Fruit fly (Drosophila melanogaster) whole organism, embryonic: ENCODE results near the gene CG33795.
A peak's percentile ranks its signal among the peaks of the same experiment; 100 is the strongest.

Experiments used
- Atf3 ChIP-seq: fragments of 200-800 bp; sonication (Bioruptor generic); optimal IDR thresholded peaks from 3 replicates; lab custom pipeline; 2016; ENCODE audit warnings: missing biosample characterization, missing genetic modification characterization
- BtbVII ChIP-seq: fragments of 200-800 bp; sonication (Bioruptor generic); optimal IDR thresholded peaks from 3 replicates; lab custom pipeline; 2017; ENCODE audit warnings: missing biosample characterization, mild to moderate bottlenecking, missing genetic modification characterization
- C15 ChIP-seq: fragments of 200-800 bp; sonication (Bioruptor generic); IDR thresholded peaks from 3 replicates; pipeline ENCODE4 v1.3.6; 2022; ENCODE audit warnings: missing biosample characterization, missing genetic modification characterization
- CG10654 ChIP-seq: fragments of 200-800 bp; sonication (Bioruptor generic); optimal IDR thresholded peaks from 2 replicates; lab custom pipeline; 2016; ENCODE audit warnings: missing biosample characterization, missing genetic modification characterization
- CG10959 ChIP-seq: fragments of 200-800 bp; sonication (Bioruptor generic); IDR thresholded peaks from 2 replicates; pipeline ENCODE4 v1.3.6; 2022; ENCODE audit warnings: missing biosample characterization, missing genetic modification characterization
- CG11398 ChIP-seq: fragments of 200-800 bp; sonication (Bioruptor generic); optimal IDR thresholded peaks from 2 replicates; lab custom pipeline; 2016; ENCODE audit warnings: missing biosample characterization, missing genetic modification characterization
- CG11695 ChIP-seq: fragments of 200-800 bp; sonication (Bioruptor generic); IDR thresholded peaks from 3 replicates; pipeline ENCODE4 v1.3.6; 2022; ENCODE audit warnings: missing biosample characterization, missing genetic modification characterization
- CG12299 ChIP-seq: fragments of 200-800 bp; sonication (Bioruptor generic); optimal IDR thresholded peaks from 2 replicates; lab custom pipeline; 2018; ENCODE audit warnings: missing biosample characterization, mild to moderate bottlenecking, missing genetic modification characterization
- CG12391 ChIP-seq: fragments of 200-800 bp; sonication (Bioruptor generic); optimal IDR thresholded peaks from 3 replicates; lab custom pipeline; 2018; ENCODE audit warnings: missing biosample characterization, mild to moderate bottlenecking, missing genetic modification characterization, moderate library complexity
- CG12659 ChIP-seq: fragments of 200-800 bp; sonication (Bioruptor generic); optimal IDR thresholded peaks from 3 replicates; lab custom pipeline; 2017; ENCODE audit warnings: mild to moderate bottlenecking, missing biosample characterization, missing genetic modification reagents, missing genetic modification characterization
- CG14050 ChIP-seq: fragments of 200-800 bp; sonication (Bioruptor generic); IDR thresholded peaks from 3 replicates; pipeline ENCODE4 v1.3.6; 2022; ENCODE audit warnings: missing biosample characterization, missing genetic modification characterization
- CG14710 ChIP-seq: fragments of 200-800 bp; sonication (Bioruptor generic); optimal IDR thresholded peaks from 3 replicates; lab custom pipeline; 2019; ENCODE audit warnings: missing biosample characterization, mild to moderate bottlenecking, missing genetic modification characterization, moderate library complexity
- CG15601 ChIP-seq: fragments of 200-800 bp; sonication (Bioruptor generic); optimal IDR thresholded peaks from 3 replicates; lab custom pipeline; 2019; ENCODE audit warnings: missing biosample characterization, mild to moderate bottlenecking, missing genetic modification characterization, moderate library complexity
- CG17361 ChIP-seq: fragments of 200-800 bp; sonication (Bioruptor generic); IDR thresholded peaks from 3 replicates; pipeline ENCODE4 v1.3.6; 2022; ENCODE audit warnings: missing biosample characterization, missing genetic modification characterization
- CG17829 ChIP-seq: fragments of 200-800 bp; optimal IDR thresholded peaks from 2 replicates; lab custom pipeline; 2019; ENCODE audit warnings: missing biosample characterization, mild to moderate bottlenecking, missing genetic modification characterization, moderate library complexity
- CG31365 ChIP-seq: fragments of 200-800 bp; sonication (Bioruptor generic); optimal IDR thresholded peaks from 2 replicates; lab custom pipeline; 2018; ENCODE audit warnings: missing biosample characterization, mild to moderate bottlenecking, missing genetic modification characterization
- CG31388 ChIP-seq: fragments of 200-800 bp; sonication (Bioruptor generic); optimal IDR thresholded peaks from 2 replicates; lab custom pipeline; 2016; ENCODE audit warnings: missing biosample characterization, missing genetic modification characterization
- CG34376 ChIP-seq: fragments of 200-800 bp; sonication (Bioruptor generic); optimal IDR thresholded peaks from 2 replicates; lab custom pipeline; 2018; ENCODE audit warnings: missing biosample characterization, mild to moderate bottlenecking, missing genetic modification characterization
- CG6765 ChIP-seq: fragments of 200-800 bp; sonication (Bioruptor generic); optimal IDR thresholded peaks from 3 replicates; lab custom pipeline; 2017; ENCODE audit warnings: missing biosample characterization, mild to moderate bottlenecking, missing genetic modification characterization
- CG6791 ChIP-seq: fragments of 200-800 bp; sonication (Bioruptor generic); IDR thresholded peaks from 3 replicates; pipeline ENCODE4 v1.3.6; 2022; ENCODE audit warnings: missing biosample characterization, missing genetic modification characterization; ENCODE audit not compliant: partially characterized antibody
- CTCF ChIP-seq: fragments of 200-800 bp; sonication (Bioruptor generic); optimal IDR thresholded peaks from 2 replicates; lab custom pipeline; 2017; ENCODE audit warnings: missing biosample characterization, mild to moderate bottlenecking, missing genetic modification characterization, moderate library complexity
- CrebB ChIP-seq: fragments of 200-800 bp; sonication (Bioruptor generic); optimal IDR thresholded peaks from 3 replicates; lab custom pipeline; 2018; ENCODE audit warnings: missing biosample characterization, mild to moderate bottlenecking, missing genetic modification characterization
- Dip2 ChIP-seq: fragments of 200-800 bp; sonication (Bioruptor generic); IDR thresholded peaks from 2 replicates; pipeline ENCODE4 v1.3.6; 2022; ENCODE audit warnings: missing biosample characterization, missing genetic modification characterization
- Dref ChIP-seq: fragments of 200-800 bp; sonication (Bioruptor generic); IDR thresholded peaks from 2 replicates; pipeline ENCODE4 v1.3.6; 2022; ENCODE audit warnings: missing biosample characterization, missing genetic modification characterization
- Drgx ChIP-seq: fragments of 200-800 bp; sonication (Bioruptor generic); IDR thresholded peaks from 2 replicates; pipeline ENCODE4 v1.3.6; 2022; ENCODE audit warnings: missing biosample characterization, missing genetic modification characterization
- E2f2 ChIP-seq: fragments of 200-800 bp; sonication (Bioruptor generic); IDR thresholded peaks from 2 replicates; pipeline ENCODE4 v1.3.6; 2022; ENCODE audit warnings: missing biosample characterization, missing genetic modification characterization
- Fer1 ChIP-seq: fragments of 200-800 bp; sonication (Bioruptor generic); optimal IDR thresholded peaks from 2 replicates; lab custom pipeline; 2017; ENCODE audit warnings: missing biosample characterization, mild to moderate bottlenecking, missing genetic modification characterization
- Fer3 ChIP-seq: fragments of 200-800 bp; sonication (Bioruptor generic); optimal IDR thresholded peaks from 2 replicates; lab custom pipeline; 2018; ENCODE audit warnings: missing biosample characterization, mild to moderate bottlenecking, missing genetic modification characterization, moderate library complexity
- Jarid2 ChIP-seq: fragments of 200-800 bp; sonication (Bioruptor generic); optimal IDR thresholded peaks from 3 replicates; lab custom pipeline; 2017; ENCODE audit warnings: mild to moderate bottlenecking, missing biosample characterization, missing genetic modification reagents, missing genetic modification characterization
- Lhr ChIP-seq: fragments of 200-800 bp; sonication (Bioruptor generic); optimal IDR thresholded peaks from 3 replicates; lab custom pipeline; 2017; ENCODE audit warnings: mild to moderate bottlenecking, missing biosample characterization, missing genetic modification reagents, missing genetic modification characterization
- Lpt ChIP-seq: fragments of >200 bp; optimal IDR thresholded peaks from 2 replicates; lab custom pipeline; 2018; ENCODE audit warnings: missing biosample characterization, missing genetic modification characterization
- MTF-1 ChIP-seq: fragments of 200-800 bp; sonication (Bioruptor generic); optimal IDR thresholded peaks from 2 replicates; lab custom pipeline; 2018; ENCODE audit warnings: missing biosample characterization, mild to moderate bottlenecking, missing genetic modification characterization, borderline replicate concordance
- Mrtf ChIP-seq: fragments of 200-800 bp; sonication (Bioruptor generic); IDR thresholded peaks from 3 replicates; pipeline ENCODE4 v1.3.6; 2022; ENCODE audit warnings: missing biosample characterization, missing genetic modification characterization
- Opbp ChIP-seq: fragments of 200-800 bp; sonication (Bioruptor generic); IDR thresholded peaks from 3 replicates; pipeline ENCODE4 v1.3.6; 2022; ENCODE audit warnings: missing biosample characterization, missing genetic modification characterization; ENCODE audit not compliant: partially characterized antibody
- Sin3A ChIP-seq: fragments of >200 bp; optimal IDR thresholded peaks from 2 replicates; lab custom pipeline; 2018
- ato ChIP-seq: fragments of 200-800 bp; sonication (Bioruptor generic); IDR thresholded peaks from 2 replicates; pipeline ENCODE4 v1.3.6; 2022; ENCODE audit warnings: missing biosample characterization, missing genetic modification characterization; ENCODE audit not compliant: partially characterized antibody
- bsh ChIP-seq, 2 experiments: fragments of 200-800 bp; sonication (Bioruptor generic); optimal IDR thresholded peaks; 2 replicates each; lab custom pipeline; 2017 to 2018; ENCODE audit warnings: mild to moderate bottlenecking in 2 of 2, missing biosample characterization in 2 of 2, missing genetic modification characterization in 2 of 2, moderate library complexity in 1 of 2
- btn ChIP-seq: fragments of 200-800 bp; sonication (Bioruptor generic); optimal IDR thresholded peaks from 2 replicates; lab custom pipeline; 2016; ENCODE audit warnings: missing biosample characterization, missing genetic modification characterization
- cg ChIP-seq: fragments of 200-800 bp; sonication (Bioruptor generic); optimal IDR thresholded peaks from 3 replicates; lab custom pipeline; 2019; ENCODE audit warnings: missing biosample characterization, mild to moderate bottlenecking, missing genetic modification characterization, moderate library complexity
- danr ChIP-seq: fragments of 200-800 bp; sonication (Bioruptor generic); IDR thresholded peaks from 2 replicates; pipeline ENCODE4 v1.3.6; 2022; ENCODE audit warnings: missing biosample characterization, missing genetic modification characterization
- gce ChIP-seq: fragments of 200-800 bp; sonication (Bioruptor generic); IDR thresholded peaks from 3 replicates; pipeline ENCODE4 v1.3.6; 2022; ENCODE audit warnings: missing biosample characterization, missing genetic modification characterization
- gsb ChIP-seq: fragments of 200-800 bp; sonication (Bioruptor generic); IDR thresholded peaks from 2 replicates; pipeline ENCODE4 v1.3.6; 2022; ENCODE audit warnings: missing biosample characterization, missing genetic modification characterization
- lab ChIP-seq: fragments of 200-800 bp; sonication (Bioruptor generic); optimal IDR thresholded peaks from 3 replicates; lab custom pipeline; 2017; ENCODE audit warnings: missing biosample characterization, missing genetic modification characterization, mild to moderate bottlenecking, moderate library complexity, missing genetic modification reagents
- otp ChIP-seq: fragments of 200-800 bp; sonication (Bioruptor generic); IDR thresholded peaks from 3 replicates; pipeline ENCODE4, ENCODE4 v1.3.6; 2022; ENCODE audit warnings: missing biosample characterization, missing genetic modification characterization
- pita ChIP-seq: fragments of 200-800 bp; sonication (Bioruptor generic); optimal IDR thresholded peaks from 2 replicates; lab custom pipeline; 2017; ENCODE audit warnings: missing biosample characterization, mild to moderate bottlenecking, missing genetic modification characterization
- schlank ChIP-seq: fragments of 200-800 bp; sonication (Bioruptor generic); optimal IDR thresholded peaks from 2 replicates; lab custom pipeline; 2018; ENCODE audit warnings: missing biosample characterization, mild to moderate bottlenecking, missing genetic modification characterization
- sisA ChIP-seq: fragments of 200-800 bp; sonication (Bioruptor generic); IDR thresholded peaks from 2 replicates; pipeline ENCODE4 v1.3.6; 2022; ENCODE audit warnings: missing biosample characterization, missing genetic modification characterization
- slbo ChIP-seq: fragments of 200-800 bp; sonication (Bioruptor generic); IDR thresholded peaks from 2 replicates; pipeline ENCODE4 v1.3.6; 2022; ENCODE audit warnings: missing biosample characterization, missing genetic modification characterization
- trh ChIP-seq: fragments of 200-800 bp; sonication (Bioruptor generic); optimal IDR thresholded peaks from 2 replicates; lab custom pipeline; 2016; ENCODE audit warnings: missing biosample characterization, missing genetic modification characterization
- zen ChIP-seq: fragments of 200-800 bp; sonication (Bioruptor generic); optimal IDR thresholded peaks from 3 replicates; lab custom pipeline; 2018; ENCODE audit warnings: missing biosample characterization, mild to moderate bottlenecking, missing genetic modification characterization, moderate library complexity

CG33795 gene

dm6 chr3L:16193851-16194709, 22.9 kb upstream of the CG33795 start (continued):
- peak; percentile 20 for TF ChIP-seq Atf3 (GFP tag; lab: Kevin White, UChicago)
- no peak for TF ChIP-seq gce (GFP tag; lab: Robert Waterston, UW)
- no peak for TF ChIP-seq Fer1
- TF ChIP-seq btn, result no peak
- TF ChIP-seq lab, result peak; percentile 26
- TF ChIP-seq CG34376, result no peak
- TF ChIP-seq C15, result no peak
- no peak for TF ChIP-seq Opbp
- no peak for TF ChIP-seq zen
- TF ChIP-seq CG31388, result no peak
- peak; percentile 17 for TF ChIP-seq CG11398 (GFP tag; lab: Kevin White, UChicago)
- TF ChIP-seq CG31365, result peak; percentile 11
- TF ChIP-seq sisA, result no peak
- TF ChIP-seq Dip2 (GFP tag; lab: Robert Waterston, UW), result no peak
- no peak for TF ChIP-seq CG10959
- peak; percentile 63 to 65 for TF ChIP-seq bsh (GFP tag; optimal IDR thresholded peaks at IDR 0.05; lab: Kevin White, UChicago)
- no peak for TF ChIP-seq CG6765 (GFP tag; lab: Kevin White, UChicago)
- TF ChIP-seq CG14050 (GFP tag; lab: Robert Waterston, UW), result no peak
- no peak for TF ChIP-seq CG12391 (tag; lab: Kevin White, UChicago)
- TF ChIP-seq pita, result no peak
- TF ChIP-seq cg (GFP tag; lab: Kevin White, UChicago), result no peak
- peak; percentile 60 for TF ChIP-seq CG14710 (tag; lab: Kevin White, UChicago)
- peak; percentile 66 for TF ChIP-seq CG15601 (tag; lab: Kevin White, UChicago)
- TF ChIP-seq Lhr (GFP tag; lab: Kevin White, UChicago), result peak; percentile 36
- TF ChIP-seq CG17361 (GFP tag; lab: Robert Waterston, UW), result no peak
- TF ChIP-seq schlank (tag; lab: Kevin White, UChicago), result no peak
- TF ChIP-seq ato, result no peak
- no peak for TF ChIP-seq E2f2 (GFP tag; lab: Robert Waterston, UW)
- no peak for TF ChIP-seq Fer3 (tag; lab: Kevin White, UChicago)
- TF ChIP-seq Jarid2, result no peak
- peak; percentile 69 for TF ChIP-seq Drgx (GFP tag; lab: Robert Waterston, UW)
- no peak for TF ChIP-seq gsb (GFP tag; lab: Robert Waterston, UW)
- TF ChIP-seq MTF-1 (GFP tag; lab: Kevin White, UChicago), result peak; percentile 59
- TF ChIP-seq otp, result no peak
- TF ChIP-seq trh (GFP tag; lab: Kevin White, UChicago), result no peak
- no peak for TF ChIP-seq Lpt (GFP tag; lab: Kevin White, UChicago)
- peak; percentile 14 for TF ChIP-seq CrebB
- TF ChIP-seq BtbVII (GFP tag; lab: Kevin White, UChicago), result no peak
- no peak for TF ChIP-seq slbo (GFP tag; lab: Robert Waterston, UW)
- TF ChIP-seq CG10654 (GFP tag; lab: Kevin White, UChicago), result no peak
- TF ChIP-seq CG17829 (tag; lab: Kevin White, UChicago), result no peak
- no peak for TF ChIP-seq danr
- TF ChIP-seq Sin3A, result no peak
- TF ChIP-seq Dref (GFP tag; lab: Robert Waterston, UW), result no peak
- no peak for TF ChIP-seq CG12299 (tag; lab: Kevin White, UChicago)
- no peak for TF ChIP-seq CG6791 (GFP tag; lab: Robert Waterston, UW)
- no peak for TF ChIP-seq Mrtf
- TF ChIP-seq CG11695 (GFP tag; lab: Robert Waterston, UW), result no peak
- TF ChIP-seq CG12659 (GFP tag; lab: Kevin White, UChicago), result no peak
- peak; percentile 6 for TF ChIP-seq CTCF
